Worm (Caenorhabditis elegans): ENCODE results near the gene C17C3.24.

Gene C17C3.24

DNA sequence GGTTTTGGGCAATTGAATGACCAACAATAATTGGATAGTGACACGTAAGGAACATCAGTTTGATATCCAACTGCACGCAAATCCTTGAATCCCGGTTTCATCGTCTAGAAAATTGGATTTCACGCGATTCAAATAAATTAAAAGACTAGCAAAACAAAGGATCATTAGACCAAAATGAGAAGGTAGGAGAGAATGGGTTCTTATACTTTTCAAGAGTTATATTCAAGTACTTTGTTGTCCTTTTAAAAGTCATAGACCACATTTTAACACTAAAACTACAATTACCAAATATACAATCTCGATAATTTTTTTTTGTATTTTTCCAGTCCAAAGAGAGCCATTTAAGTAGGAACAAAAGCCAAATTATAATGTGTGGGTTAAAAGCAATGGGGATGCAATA is 40.7 kb upstream of the C17C3.24 start, which contains the start of gene T25E4.2:
TSS of gene T25E4.2 (minus strand) at position 101 of the 400 bp plus-strand sequence.
- TF ChIP-seq nfya-1 (tag; optimal IDR thresholded peaks at IDR 0.05; ENCODE audit: insufficient read depth) (no peak), eor-1 (tag; optimal IDR thresholded peaks at IDR 0.05) (no peak), ZK546.5 (tag; optimal IDR thresholded peaks at IDR 0.05) (no peak), nhr-11 (tag; optimal IDR thresholded peaks at IDR 0.05) (no peak), nhr-77 (tag; optimal IDR thresholded peaks at IDR 0.05) (no peak), ama-1 (optimal IDR thresholded peaks at IDR 0.05) (no peak), mdl-1 (tag; optimal IDR thresholded peaks at IDR 0.05) (no peak), sea-2 (GFP tag; optimal IDR thresholded peaks at IDR 0.05) (no peak), unc-39 (tag; optimal IDR thresholded peaks at IDR 0.05) (no peak), pqm-1 (tag; optimal IDR thresholded peaks at IDR 0.05) (no peak), R02D3.7 (tag; optimal IDR thresholded peaks at IDR 0.05) (no peak), nhr-237 (tag; optimal IDR thresholded peaks at IDR 0.05) (no peak), ztf-4 (tag; optimal IDR thresholded peaks at IDR 0.05) (no peak), zag-1 (tag; optimal IDR thresholded peaks at IDR 0.05) (no peak)

DNA sequence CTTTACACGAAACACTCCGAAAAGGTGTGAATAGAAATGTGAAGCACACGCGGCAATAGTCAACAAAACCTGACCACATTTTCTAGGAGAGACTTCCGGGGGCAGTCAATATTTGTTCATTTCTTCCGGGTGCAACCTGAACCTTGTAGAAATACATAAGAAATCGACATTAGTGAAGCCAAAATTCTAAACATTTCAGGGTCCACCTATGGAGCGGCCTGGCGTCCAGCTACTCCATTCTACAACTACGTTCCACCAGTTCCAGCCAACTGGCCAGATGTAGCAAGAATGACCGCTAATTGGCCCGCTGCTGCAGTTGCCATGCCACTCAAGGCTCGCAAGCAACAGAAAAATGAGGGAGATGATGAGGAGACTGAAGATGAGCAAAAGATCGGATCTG is 37.7 kb upstream of the C17C3.24 start:
- TF ChIP-seq skn-1 (tag; optimal IDR thresholded peaks at IDR 0.05) (no peak), pha-4 (tag; optimal IDR thresholded peaks at IDR 0.05) (peak; percentile 58)

DNA sequence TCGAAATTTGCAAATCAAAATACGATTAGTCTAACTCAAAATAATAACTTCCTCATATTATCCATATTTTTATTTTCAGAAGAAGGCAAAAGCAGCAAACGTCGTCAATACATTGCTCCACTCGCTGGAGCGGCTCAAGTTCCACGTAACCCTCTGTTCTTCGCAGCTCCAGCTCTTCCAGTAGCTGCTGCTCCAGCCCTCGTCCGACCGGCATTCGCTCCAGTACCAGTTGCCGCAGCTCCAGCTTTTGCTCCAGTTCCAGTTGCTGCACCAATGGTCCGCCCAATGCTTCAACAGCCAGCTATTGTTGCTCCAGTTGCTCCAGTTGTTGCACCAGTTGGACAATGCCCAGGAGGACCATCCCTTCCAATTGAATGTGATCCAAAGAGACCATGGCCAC is 37.1 kb upstream of the C17C3.24 start:
- TF ChIP-seq hmg-11 (tag; optimal IDR thresholded peaks at IDR 0.05): no peak
- TF ChIP-seq ceh-9 (tag; optimal IDR thresholded peaks at IDR 0.05): no peak
- no peak for TF ChIP-seq nhr-43 (tag; optimal IDR thresholded peaks at IDR 0.05; ENCODE audit: poor library complexity, severe bottlenecking)
- no peak for TF ChIP-seq lin-15B (tag; optimal IDR thresholded peaks at IDR 0.05)
- TF ChIP-seq unc-39 (tag; optimal IDR thresholded peaks at IDR 0.05): no peak
- no peak for TF ChIP-seq fos-1 (tag; optimal IDR thresholded peaks at IDR 0.05)
- TF ChIP-seq nhr-237 (tag; optimal IDR thresholded peaks at IDR 0.05): no peak
- no peak for TF ChIP-seq fkh-2 (tag; optimal IDR thresholded peaks at IDR 0.05)
- TF ChIP-seq nhr-25 (tag; optimal IDR thresholded peaks at IDR 0.05): no peak
- TF ChIP-seq elt-2 (tag; optimal IDR thresholded peaks at IDR 0.05): no peak
- no peak for TF ChIP-seq nhr-12 (tag; optimal IDR thresholded peaks at IDR 0.05)

DNA sequence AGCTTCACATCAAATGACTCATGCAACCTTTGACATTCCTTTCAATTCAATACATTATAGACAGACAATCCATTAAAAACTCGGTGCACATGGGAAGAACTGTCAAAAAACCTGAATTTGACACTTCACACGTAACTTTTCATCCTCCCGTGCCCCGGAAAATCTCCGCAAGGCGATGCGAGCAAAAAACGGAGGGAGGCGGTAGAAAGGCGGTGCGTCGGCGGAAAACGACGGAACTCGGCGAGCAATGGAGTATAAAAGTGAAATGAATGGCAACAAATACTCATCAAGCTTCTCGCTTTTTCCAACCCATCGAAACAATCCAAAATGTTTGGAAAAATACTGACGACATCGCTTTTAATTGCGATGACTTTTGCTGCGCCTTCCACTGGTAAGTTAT is 36.5 kb upstream of the C17C3.24 start, which contains the start of gene T25E4.1:
TSS of gene T25E4.1 (plus strand) at position 301 of the 400 bp plus-strand sequence.
- TF ChIP-seq mdl-1 (tag; optimal IDR thresholded peaks at IDR 0.05): no peak
- no peak for TF ChIP-seq nhr-11 (tag; optimal IDR thresholded peaks at IDR 0.05)
- TF ChIP-seq nhr-28 (tag; optimal IDR thresholded peaks at IDR 0.05): no peak
- no peak for TF ChIP-seq ama-1 (optimal IDR thresholded peaks at IDR 0.05)
- no peak for TF ChIP-seq ztf-11 (tag; optimal IDR thresholded peaks at IDR 0.05)
- no peak for TF ChIP-seq lin-15B (tag; optimal IDR thresholded peaks at IDR 0.05)
- no peak for TF ChIP-seq nhr-23 (tag; optimal IDR thresholded peaks at IDR 0.05)
- TF ChIP-seq tbx-2 (tag; optimal IDR thresholded peaks at IDR 0.05): no peak
- TF ChIP-seq pha-4 (tag; optimal IDR thresholded peaks at IDR 0.05): no peak

DNA sequence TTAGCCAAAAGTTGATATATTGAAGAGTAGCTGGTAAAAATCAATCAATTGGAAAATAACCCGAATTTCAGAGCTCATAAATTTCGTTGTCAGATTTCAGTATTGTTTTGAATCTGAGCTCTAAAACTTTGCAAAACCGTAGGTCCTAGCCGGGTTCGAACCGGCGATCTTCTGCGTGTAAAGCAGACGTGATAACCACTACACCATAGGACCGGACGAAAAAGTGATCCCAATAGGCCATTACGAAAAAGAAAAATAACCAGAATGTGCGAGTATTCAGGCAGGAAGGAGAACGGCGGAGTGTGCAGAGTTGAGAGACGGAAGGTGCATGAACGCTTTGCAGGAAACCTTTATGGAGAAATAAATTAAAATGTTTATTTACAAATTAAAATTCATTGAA is 35.5 kb upstream of the C17C3.24 start:
- TF ChIP-seq elt-3 (tag; optimal IDR thresholded peaks at IDR 0.05) (no peak), egl-27 (tag; optimal IDR thresholded peaks at IDR 0.05) (no peak), nhr-67 (tag; optimal IDR thresholded peaks at IDR 0.05) (no peak), zag-1 (tag; optimal IDR thresholded peaks at IDR 0.05) (no peak), egl-5 (tag; optimal IDR thresholded peaks at IDR 0.05) (no peak), sea-2 (GFP tag; optimal IDR thresholded peaks at IDR 0.05) (no peak), fos-1 (tag; optimal IDR thresholded peaks at IDR 0.05) (no peak), fkh-2 (tag; optimal IDR thresholded peaks at IDR 0.05) (no peak), elt-1 (tag; optimal IDR thresholded peaks at IDR 0.05) (no peak), daf-12 (tag; optimal IDR thresholded peaks at IDR 0.05) (no peak), nhr-23 (tag; optimal IDR thresholded peaks at IDR 0.05) (no peak), nhr-76 (tag; optimal IDR thresholded peaks at IDR 0.05) (no peak), mdl-1 (tag; optimal IDR thresholded peaks at IDR 0.05) (no peak), pqm-1 (tag; optimal IDR thresholded peaks at IDR 0.05) (no peak), eor-1 (tag; optimal IDR thresholded peaks at IDR 0.05) (no peak), aly-2 (tag; optimal IDR thresholded peaks at IDR 0.05) (no peak), lsy-12 (tag; optimal IDR thresholded peaks at IDR 0.05) (no peak), fkh-10 (GFP tag; optimal IDR thresholded peaks at IDR 0.05) (no peak), ztf-4 (tag; optimal IDR thresholded peaks at IDR 0.05) (no peak), ztf-11 (tag; optimal IDR thresholded peaks at IDR 0.05) (no peak), ZK546.5 (tag; optimal IDR thresholded peaks at IDR 0.05) (no peak), R02D3.7 (tag; optimal IDR thresholded peaks at IDR 0.05) (no peak), lin-39 (tag; optimal IDR thresholded peaks at IDR 0.05) (peak; percentile 24), mml-1 (tag; optimal IDR thresholded peaks at IDR 0.05) (no peak), unc-39 (tag; optimal IDR thresholded peaks at IDR 0.05) (no peak), nhr-11 (tag; optimal IDR thresholded peaks at IDR 0.05) (no peak), skn-1 (tag; optimal IDR thresholded peaks at IDR 0.05) (no peak), nhr-43 (tag; optimal IDR thresholded peaks at IDR 0.05; ENCODE audit: poor library complexity, severe bottlenecking) (peak; percentile 61), ceh-82 (tag; optimal IDR thresholded peaks at IDR 0.05) (no peak), ama-1 (optimal IDR thresholded peaks at IDR 0.05) (no peak), ceh-16 (tag; optimal IDR thresholded peaks at IDR 0.05) (no peak), nhr-77 (tag; optimal IDR thresholded peaks at IDR 0.05) (no peak), nfya-1 (tag; optimal IDR thresholded peaks at IDR 0.05; ENCODE audit: insufficient read depth) (peak; percentile 33), unc-62 (GFP tag; optimal IDR thresholded peaks at IDR 0.05) (no peak)
